Worm (Caenorhabditis elegans): ENCODE data around the gene F53C11.9.

DNA sequence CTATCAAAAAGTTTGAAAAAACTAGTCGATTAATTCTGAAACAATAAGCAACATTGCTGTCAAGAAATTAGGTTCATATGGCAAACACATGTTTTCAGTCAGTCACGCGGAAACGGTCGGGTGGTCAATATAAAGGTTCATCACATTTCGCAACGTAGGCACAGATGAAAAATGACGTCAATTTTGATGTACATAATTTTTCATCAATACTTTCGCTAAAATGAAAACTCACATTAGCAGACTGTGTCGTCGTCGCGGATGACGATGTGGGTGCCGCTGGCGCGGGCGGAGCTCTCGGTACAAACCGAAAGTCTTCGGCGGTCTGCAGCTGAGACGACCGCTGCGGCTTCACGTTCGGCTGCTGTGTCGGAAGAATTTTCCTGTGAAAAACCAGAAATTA is 26.1 kb downstream of the F53C11.9 start, which contains the start of gene swan-2:
- TF ChIP-seq flt-1 (GFP tag; IDR thresholded peaks at IDR 0.05) (no peak), ref-1 (GFP tag; conservative IDR thresholded peaks at IDR 0.05) (no peak), med-1 (GFP tag; optimal IDR thresholded peaks at IDR 0.05; ENCODE audit: insufficient read depth) (no peak), T22C8.4 (GFP tag; IDR thresholded peaks at IDR 0.05) (no peak), tab-1 (GFP tag; IDR thresholded peaks at IDR 0.05) (no peak), klf-2 (GFP tag; conservative IDR thresholded peaks at IDR 0.05) (no peak), ztf-29 (GFP tag; IDR thresholded peaks at IDR 0.05) (no peak)

Measured in whole organism, midembryonic.